Fruit fly (Drosophila melanogaster): ENCODE measurements around the gene PICK1.
A peak's percentile ranks its signal among the peaks of the same experiment; 100 is the strongest.

The PICK1 gene

dm6 chr2L:12721794-12722315 lies 27.0 kb downstream of the PICK1 start, which contains the start of gene Pih1D1 (continued):
- peak; percentile 93 for TF ChIP-seq CG31224 (GFP tag; IDR thresholded peaks at IDR 0.05)
- TF ChIP-seq CG15514 (GFP tag; optimal IDR thresholded peaks at IDR 0.05), result peak; percentile 82
- peak; percentile 98 for TF ChIP-seq dysf (GFP tag; IDR thresholded peaks at IDR 0.05)
- TF ChIP-seq wor (GFP tag; IDR thresholded peaks at IDR 0.05), result peak; percentile 96
- peak; percentile 96 for TF ChIP-seq CG12659 (GFP tag; optimal IDR thresholded peaks at IDR 0.05)
- peak; percentile 93 for TF ChIP-seq Six4 (GFP tag; optimal IDR thresholded peaks at IDR 0.05)
- peak; percentile 91 for TF ChIP-seq CG11247 (GFP tag; IDR thresholded peaks at IDR 0.05)
- no peak for TF ChIP-seq CG16813 (GFP tag; IDR thresholded peaks at IDR 0.05; ENCODE audit: partially characterized antibody)
- peak; percentile 93 for TF ChIP-seq toy (GFP tag; IDR thresholded peaks at IDR 0.05)
- peak; percentile 94 for TF ChIP-seq dmrt99B (tag; optimal IDR thresholded peaks at IDR 0.05)
- TF ChIP-seq Trl (optimal IDR thresholded peaks at IDR 0.05), result no peak
- peak; percentile 87 for TF ChIP-seq Trl (GFP tag; optimal IDR thresholded peaks at IDR 0.05)
- no peak for TF ChIP-seq bbx (GFP tag; IDR thresholded peaks at IDR 0.05; ENCODE audit: partially characterized antibody)
- no peak for TF ChIP-seq gcm (GFP tag; optimal IDR thresholded peaks at IDR 0.05)
- peak; percentile 95 for TF ChIP-seq zfh2 (GFP tag; optimal IDR thresholded peaks at IDR 0.05)
- TF ChIP-seq CG14667 (GFP tag; IDR thresholded peaks at IDR 0.05), result peak; percentile 92
- TF ChIP-seq stwl (tag; optimal IDR thresholded peaks at IDR 0.05), result peak; percentile 67
- peak in 1 of 3 experiments; percentile 96 for TF ChIP-seq lola (GFP tag; optimal IDR thresholded peaks at IDR 0.05)
- peak; percentile 78; the same call in 2 of the 3 replicates for TF ChIP-seq Optix (GFP tag; IDR thresholded peaks at IDR 0.05)
- TF ChIP-seq CG6272 (GFP tag; IDR thresholded peaks at IDR 0.05), result peak; percentile 94
- peak; percentile 85 for TF ChIP-seq CG18011 (GFP tag; optimal IDR thresholded peaks at IDR 0.05)
- peak in 1 of 2 experiments; percentile 91 for TF ChIP-seq bsh (GFP tag; optimal IDR thresholded peaks at IDR 0.05)
- TF ChIP-seq CG3163 (GFP tag; optimal IDR thresholded peaks at IDR 0.05), result peak; percentile 68
- peak; percentile 96 for TF ChIP-seq CG13424 (tag; optimal IDR thresholded peaks at IDR 0.05)
- peak; percentile 93 for TF ChIP-seq Gug (GFP tag; IDR thresholded peaks at IDR 0.05)
- no peak for TF ChIP-seq mld (GFP tag; IDR thresholded peaks at IDR 0.05; ENCODE audit: partially characterized antibody)
- peak; percentile 89 for TF ChIP-seq sim (GFP tag; IDR thresholded peaks at IDR 0.05)
- TF ChIP-seq lmd (GFP tag; IDR thresholded peaks at IDR 0.05), result peak; percentile 97
- no peak for TF ChIP-seq lbe (GFP tag; optimal IDR thresholded peaks at IDR 0.05)
- peak; percentile 36 for TF ChIP-seq Sry-β (GFP tag; optimal IDR thresholded peaks at IDR 0.05)
- peak; percentile 90 for TF ChIP-seq CG6175 (GFP tag; IDR thresholded peaks at IDR 0.05)
- TF ChIP-seq ind (GFP tag; optimal IDR thresholded peaks at IDR 0.05), result peak; percentile 97
- TF ChIP-seq disco-r (GFP tag; optimal IDR thresholded peaks at IDR 0.05), result peak; percentile 75
- TF ChIP-seq Dip3 (GFP tag; optimal IDR thresholded peaks at IDR 0.05), result peak; percentile 94
- TF ChIP-seq CG1832 (GFP tag; optimal IDR thresholded peaks at IDR 0.05), result no peak
- peak; percentile 83 for TF ChIP-seq scrt (GFP tag; optimal IDR thresholded peaks at IDR 0.05)
- TF ChIP-seq stc (GFP tag; IDR thresholded peaks at IDR 0.05), result peak; percentile 95
- TF ChIP-seq CG3847 (GFP tag; IDR thresholded peaks at IDR 0.05), result peak; percentile 96
- TF ChIP-seq dimm (GFP tag; IDR thresholded peaks at IDR 0.05), result peak; percentile 86
- peak; percentile 98 for TF ChIP-seq gem (tag; optimal IDR thresholded peaks at IDR 0.05)
- peak; percentile 94 for TF ChIP-seq NfI (GFP tag; optimal IDR thresholded peaks at IDR 0.05)
- no peak for TF ChIP-seq tna (GFP tag; IDR thresholded peaks at IDR 0.05; ENCODE audit: partially characterized antibody)
- TF ChIP-seq Neu2 (GFP tag; optimal IDR thresholded peaks at IDR 0.05; ENCODE audit: borderline replicate concordance), result peak; percentile 44
- peak; percentile 95 for TF ChIP-seq ranshi (GFP tag; IDR thresholded peaks at IDR 0.05)
- peak; percentile 89 for TF ChIP-seq Mad (GFP tag; optimal IDR thresholded peaks at IDR 0.05)
- peak; percentile 6 for TF ChIP-seq cg (GFP tag; optimal IDR thresholded peaks at IDR 0.05)
- TF ChIP-seq aop (GFP tag; IDR thresholded peaks at IDR 0.05), result 0 out of 2 replicates have a peak, but pooled peaks have one; percentile 43
- 0 out of 3 replicates have a peak, but pooled peaks have one; percentile 14 for TF ChIP-seq CG6791 (GFP tag; IDR thresholded peaks at IDR 0.05; ENCODE audit: partially characterized antibody)
- peak; percentile 95 for TF ChIP-seq HLH54F (GFP tag; optimal IDR thresholded peaks at IDR 0.05)
- TF ChIP-seq YL-1 (GFP tag; optimal IDR thresholded peaks at IDR 0.05), result peak; percentile 81
